Worm (Caenorhabditis elegans) whole organism, mixed stage, embryonic: Measurements from ENCODE around the gene irld-59.
A peak's percentile ranks its signal among the peaks of the same experiment; 100 is the strongest.
"Not testable (repeated sequence)": the region's sequence is repeated elsewhere in the genome, so short reads cannot be mapped to it uniquely, and the experiment has no call there.

ENCODE experiments used
- M03D4.4 ChIP-seq: sonication (generic microtip); optimal IDR thresholded peaks from 2 replicates; lab custom pipeline; 2017; ENCODE audit warnings: mild to moderate bottlenecking, missing genetic modification characterization, missing compliant biosample characterization
- ceh-39 ChIP-seq: fragments of 150-350 bp; optimal IDR thresholded peaks from 2 replicates; lab custom pipeline; 2014; ENCODE audit warnings: missing biosample characterization, missing genetic modification characterization
- drap-1 ChIP-seq: fragments of 200-800 bp; sonication (Bioruptor generic); optimal IDR thresholded peaks from 3 replicates; lab custom pipeline; 2018; ENCODE audit warnings: mild to moderate bottlenecking, missing genetic modification characterization, missing compliant biosample characterization
- elt-1 ChIP-seq: sonication (generic microtip); optimal IDR thresholded peaks from 2 replicates; lab custom pipeline; 2017; ENCODE audit warnings: missing genetic modification characterization, mild to moderate bottlenecking, missing compliant biosample characterization, antibody characterized with exemption, moderate library complexity, borderline replicate concordance; ENCODE audit not compliant: insufficient read depth
- elt-3 ChIP-seq: fragments of 150-350 bp; optimal IDR thresholded peaks from 2 replicates; lab custom pipeline; 2014; ENCODE audit warnings: missing biosample characterization, missing genetic modification characterization
- flh-1 ChIP-seq: fragments of 200-800 bp; sonication (Bioruptor generic); optimal IDR thresholded peaks from 2 replicates; lab custom pipeline; 2018; ENCODE audit warnings: mild to moderate bottlenecking, missing genetic modification characterization, moderate library complexity, missing compliant biosample characterization
- ham-2 ChIP-seq: fragments of 200-800 bp; sonication (Bioruptor generic); optimal IDR thresholded peaks from 2 replicates; lab custom pipeline; 2018; ENCODE audit warnings: mild to moderate bottlenecking, missing genetic modification characterization, missing compliant biosample characterization
- hlh-1 ChIP-seq: fragments of 150-350 bp; optimal IDR thresholded peaks from 2 replicates; lab custom pipeline; 2014; ENCODE audit warnings: missing biosample characterization, missing genetic modification reagents, missing genetic modification characterization
- lin-13 ChIP-seq: fragments of 150-350 bp; optimal IDR thresholded peaks from 2 replicates; lab custom pipeline; 2014; ENCODE audit warnings: missing biosample characterization, missing genetic modification characterization
- lin-32 ChIP-seq: fragments of 200-800 bp; sonication (Bioruptor generic); optimal IDR thresholded peaks from 2 replicates; lab custom pipeline; 2018; ENCODE audit warnings: mild to moderate bottlenecking, missing genetic modification characterization, missing compliant biosample characterization
- lsy-2 ChIP-seq: fragments of 150-350 bp; optimal IDR thresholded peaks from 2 replicates; lab custom pipeline; 2014; ENCODE audit warnings: missing biosample characterization, missing genetic modification characterization
- mab-5 ChIP-seq: fragments of 150-350 bp; optimal IDR thresholded peaks from 2 replicates; lab custom pipeline; 2014; ENCODE audit warnings: missing biosample characterization, missing genetic modification characterization
- mep-1 ChIP-seq: fragments of 150-350 bp; optimal IDR thresholded peaks from 2 replicates; lab custom pipeline; 2017; ENCODE audit warnings: missing biosample characterization, missing genetic modification reagents, missing genetic modification characterization, inconsistent platforms
- mls-2 ChIP-seq: sonication (generic microtip); optimal IDR thresholded peaks from 2 replicates; lab custom pipeline; 2016; ENCODE audit warnings: mild to moderate bottlenecking, missing genetic modification characterization, moderate library complexity, missing compliant biosample characterization
- nhr-12 ChIP-seq: fragments of 150-350 bp; optimal IDR thresholded peaks from 2 replicates; lab custom pipeline; 2014; ENCODE audit warnings: missing biosample characterization, missing genetic modification characterization
- nhr-2 ChIP-seq: fragments of 150-350 bp; optimal IDR thresholded peaks from 2 replicates; lab custom pipeline; 2014; ENCODE audit warnings: missing biosample characterization, missing genetic modification characterization
- nhr-237 ChIP-seq: fragments of 150-350 bp; optimal IDR thresholded peaks from 2 replicates; lab custom pipeline; 2014; ENCODE audit warnings: missing biosample characterization, missing genetic modification characterization
- nhr-28 ChIP-seq: fragments of 150-350 bp; optimal IDR thresholded peaks from 2 replicates; lab custom pipeline; 2014; ENCODE audit warnings: missing biosample characterization, missing genetic modification characterization
- nhr-76 ChIP-seq: sonication (generic microtip); optimal IDR thresholded peaks from 2 replicates; lab custom pipeline; 2017; ENCODE audit warnings: missing biosample characterization, missing genetic modification characterization
- pha-4 ChIP-seq: fragments of 150-350 bp; optimal IDR thresholded peaks from 2 replicates; lab custom pipeline; 2018; ENCODE audit warnings: missing biosample characterization, missing genetic modification reagents, missing genetic modification characterization
- snpc-4 ChIP-seq: fragments of 150-350 bp; optimal IDR thresholded peaks from 2 replicates; lab custom pipeline; 2014; ENCODE audit warnings: missing biosample characterization, missing genetic modification characterization
- tbx-8 ChIP-seq: fragments of 200-800 bp; sonication (Bioruptor generic); optimal IDR thresholded peaks from 2 replicates; lab custom pipeline; 2018; ENCODE audit warnings: mild to moderate bottlenecking, missing genetic modification characterization, moderate library complexity, missing compliant biosample characterization
- unc-39 ChIP-seq: fragments of 150-350 bp; optimal IDR thresholded peaks from 2 replicates; lab custom pipeline; 2014; ENCODE audit warnings: missing biosample characterization, missing genetic modification characterization
- unc-62 ChIP-seq: fragments of 150-350 bp; optimal IDR thresholded peaks from 2 replicates; lab custom pipeline; 2014; ENCODE audit warnings: missing biosample characterization, missing genetic modification reagents, missing genetic modification characterization
- ztf-11 ChIP-seq: fragments of 150-350 bp; optimal IDR thresholded peaks from 2 replicates; lab custom pipeline; 2014; ENCODE audit warnings: missing biosample characterization, missing genetic modification characterization

irld-59 gene

DNA sequence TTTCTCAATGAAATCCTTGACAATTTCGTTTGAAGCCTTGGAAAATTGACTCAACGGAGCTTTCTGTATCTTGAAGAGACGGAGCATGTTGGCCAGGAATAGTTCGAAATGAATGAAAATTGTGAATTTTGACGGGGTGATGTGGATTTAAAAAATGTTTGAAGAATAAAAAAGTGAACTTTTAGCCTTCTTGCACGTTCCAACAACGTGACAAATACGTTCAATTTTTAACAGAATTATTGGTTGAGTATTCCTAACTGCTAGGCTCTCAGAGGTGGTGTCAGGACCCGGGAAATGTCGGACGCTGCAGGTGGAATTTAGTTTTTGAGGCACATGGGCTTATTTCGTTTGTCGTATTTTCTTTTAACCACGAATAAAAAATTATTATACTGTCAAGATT lies 25.3 kb upstream of the irld-59 start, which contains the start of gene Y73F8A.12:
Y73F8A.12 (minus strand) TSS at position 101 of the 400 bp plus-strand sequence.
- not testable (repeated sequence) for TF ChIP-seq elt-1 (tag; lab: Kevin White, UChicago); hlh-1 (tag; lab: Kevin White, UChicago); unc-39
- TF ChIP-seq, all 35 proteins: peak for 0; not testable (repeated sequence) for 35

ce11 chrIV:15312008-15312407 lies 24.9 kb upstream of the irld-59 start, which contains the start of gene Y73F8A.13:
Y73F8A.13 (plus strand) TSS chrIV:15312247.
- no peak for TF ChIP-seq mls-2
- TF ChIP-seq pha-4 (tag; lab: Kevin White, UChicago): peak; percentile 33
- peak; percentile 2 for TF ChIP-seq hlh-1 (tag; lab: Kevin White, UChicago)
- TF ChIP-seq, all 35 proteins: peak for 2

ce11 chrIV:15315502-15315901 lies 21.4 kb upstream of the irld-59 start:
- TF ChIP-seq snpc-4 (no peak), lin-32 (GFP tag; lab: Kevin White, UChicago) (no peak)

DNA sequence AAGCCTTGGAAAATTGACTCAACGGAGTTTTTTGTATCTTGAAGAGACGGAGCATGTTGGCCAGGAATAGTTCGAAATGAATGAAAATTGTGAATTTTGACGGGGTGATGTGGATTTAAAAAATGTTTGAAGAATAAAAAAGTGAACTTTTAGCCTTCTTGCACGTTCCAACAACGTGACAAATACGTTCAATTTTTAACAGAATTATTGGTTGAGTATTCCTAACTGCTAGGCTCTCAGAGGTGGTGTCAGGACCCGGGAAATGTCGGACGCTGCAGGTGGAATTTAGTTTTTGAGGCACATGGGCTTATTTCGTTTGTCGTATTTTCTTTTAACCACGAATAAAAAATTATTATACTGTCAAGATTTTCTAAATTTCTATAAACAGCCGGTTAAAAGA lies 17.9 kb upstream of the irld-59 start, which contains the start of gene Y73F8A.14:
Y73F8A.14 (minus strand) TSS at position 101 of the 400 bp plus-strand sequence.
- not testable (repeated sequence) for TF ChIP-seq nhr-237 (tag; lab: Kevin White, UChicago); unc-39; snpc-4

- TF ChIP-seq M03D4.4 (tag; lab: Kevin White, UChicago): no peak
These were observed 15.6 kb upstream of the irld-59 start, which contains the start of gene Y73F8A.15 for ce11 chrIV:15321279-15321678. Y73F8A.15 (plus strand) TSS chrIV:15321579.

DNA sequence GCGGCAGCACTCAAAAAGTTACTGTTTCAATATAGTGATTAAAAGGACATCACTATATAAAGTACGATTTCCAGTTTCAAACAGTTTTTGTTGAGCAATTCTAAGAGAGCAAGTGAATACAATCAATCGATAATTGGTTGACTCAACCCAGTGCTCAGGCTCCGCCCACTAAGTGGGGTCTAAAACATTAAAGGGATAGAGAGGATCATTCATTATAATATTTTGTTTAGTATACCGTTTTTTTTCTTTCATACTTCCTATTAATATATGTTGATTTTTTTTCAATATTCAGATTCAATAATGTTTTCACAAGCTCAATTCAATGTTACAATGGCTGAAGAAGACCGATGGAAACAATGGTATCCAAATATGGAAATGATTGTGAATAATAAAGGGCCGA lies 13.3 kb upstream of the irld-59 start, which contains the start of gene tbx-39:
tbx-39 (plus strand) TSS at position 301 of the 400 bp plus-strand sequence.
- TF ChIP-seq mls-2 (no peak), unc-62 (GFP tag; lab: Kevin White, UChicago) (no peak), elt-3 (no peak), pha-4 (tag; lab: Kevin White, UChicago) (no peak)

DNA sequence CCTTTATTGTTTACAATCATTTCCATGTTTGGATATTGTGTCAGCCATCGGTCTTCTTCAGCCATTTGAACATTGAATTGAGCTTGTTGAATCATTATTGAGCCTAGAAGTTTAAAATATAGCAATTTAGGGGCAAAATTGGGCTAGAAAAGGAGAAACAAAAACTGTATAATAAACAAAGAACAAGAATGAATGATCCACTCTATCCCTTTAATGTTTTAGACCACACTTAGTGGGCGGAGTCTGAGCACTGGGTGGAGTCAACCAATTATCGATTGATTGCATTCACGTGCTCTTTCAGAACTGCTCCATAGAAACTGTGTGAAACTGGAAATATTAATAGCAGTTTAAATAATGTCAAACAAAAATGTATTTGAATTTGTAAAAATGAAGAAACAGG lies 8.8 kb upstream of the irld-59 start, which contains the start of gene tbx-40:
tbx-40 (minus strand) TSS at position 101 of the 400 bp plus-strand sequence.
- TF ChIP-seq mab-5 (no peak), tbx-8 (no peak), nhr-2 (tag; lab: Kevin White, UChicago) (no peak), lin-13 (no peak), drap-1 (GFP tag; lab: Kevin White, UChicago) (no peak), nhr-12 (tag; lab: Kevin White, UChicago) (no peak), nhr-76 (tag; lab: Kevin White, UChicago) (no peak)
- TF ChIP-seq, all 35 proteins: peak for 0

DNA sequence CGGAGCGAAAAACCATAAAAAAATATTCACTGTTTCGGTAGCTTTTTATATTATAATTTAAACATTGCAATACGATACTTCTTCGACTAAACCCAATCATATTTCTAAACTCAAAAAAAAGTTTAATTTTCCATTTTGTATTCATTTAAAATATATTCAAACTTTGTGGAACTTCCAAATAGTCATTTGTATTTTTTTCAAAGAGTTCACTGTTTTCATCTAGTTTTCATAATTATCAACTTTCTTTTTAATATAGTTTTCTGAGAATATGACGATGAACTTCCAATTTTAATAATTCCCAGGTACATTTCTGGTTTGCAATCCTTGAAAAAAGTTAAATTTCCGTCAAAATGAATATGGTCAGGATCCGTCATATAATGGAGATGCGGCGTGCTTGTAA lies 24.4 kb downstream of the irld-59 start, which contains the start of gene cpna-4:
cpna-4 (plus strand) TSS at position 301 of the 400 bp plus-strand sequence.
- TF ChIP-seq lin-32 (GFP tag; lab: Kevin White, UChicago) (no peak), tbx-8 (no peak), mep-1 (tag; lab: Kevin White, UChicago) (no peak), drap-1 (GFP tag; lab: Kevin White, UChicago) (no peak), elt-3 (no peak), ceh-39 (no peak), flh-1 (GFP tag; lab: Kevin White, UChicago) (no peak), ham-2 (no peak), pha-4 (tag; lab: Kevin White, UChicago) (no peak), ztf-11 (tag; lab: Kevin White, UChicago) (no peak), unc-39 (no peak), lin-13 (no peak), nhr-76 (tag; lab: Kevin White, UChicago) (no peak), lsy-2 (tag; lab: Kevin White, UChicago) (no peak), mls-2 (no peak), nhr-28 (tag; lab: Kevin White, UChicago) (no peak), nhr-237 (tag; lab: Kevin White, UChicago) (no peak)
